Fruit fly (Drosophila melanogaster): ENCODE results near the gene Nuf2.

dm6 chr2L:7094303-7094702, 28.7 kb upstream of the Nuf2 start:
- no peak for TF ChIP-seq ro (GFP tag; IDR thresholded peaks at IDR 0.05)
- no peak for TF ChIP-seq cad (GFP tag; optimal IDR thresholded peaks at IDR 0.05)
- no peak for TF ChIP-seq MESR4 (GFP tag; optimal IDR thresholded peaks at IDR 0.05)
- no peak for TF ChIP-seq Gug (GFP tag; IDR thresholded peaks at IDR 0.05)
- no peak for TF ChIP-seq Sin3A (optimal IDR thresholded peaks at IDR 0.05)
- TF ChIP-seq CkIIα-i1 (GFP tag; IDR thresholded peaks at IDR 0.05) = no peak
- TF ChIP-seq CG7357 (GFP tag; IDR thresholded peaks at IDR 0.05) = no peak
- no peak for TF ChIP-seq tap (tag; optimal IDR thresholded peaks at IDR 0.05)
- no peak for TF ChIP-seq CG1603 (tag; optimal IDR thresholded peaks at IDR 0.05)
- no peak for TF ChIP-seq CG11456 (GFP tag; IDR thresholded peaks at IDR 0.05)
- no peak for TF ChIP-seq CG1647 (GFP tag; optimal IDR thresholded peaks at IDR 0.05)

Measured in whole organism, embryonic.